Fruit fly (Drosophila melanogaster) whole organism, embryonic: ENCODE results near the gene CG46467.
A peak's percentile ranks its signal among the peaks of the same experiment; 100 is the strongest.

Source experiments
- Adf1 ChIP-seq: fragments of 200-800 bp; sonication (Bioruptor generic); IDR thresholded peaks from 2 replicates; pipeline ENCODE4 v1.3.6; 2022; ENCODE audit warnings: missing biosample characterization, missing genetic modification characterization
- Atf3 ChIP-seq: fragments of 200-800 bp; sonication (Bioruptor generic); optimal IDR thresholded peaks from 3 replicates; lab custom pipeline; 2016; ENCODE audit warnings: missing biosample characterization, missing genetic modification characterization
- CG1024 ChIP-seq: fragments of 200-800 bp; sonication (Bioruptor generic); IDR thresholded peaks from 2 replicates; pipeline ENCODE4 v1.3.6; 2022; ENCODE audit warnings: missing biosample characterization, missing genetic modification characterization
- CG10431 ChIP-seq: fragments of 200-800 bp; sonication (Bioruptor generic); optimal IDR thresholded peaks from 3 replicates; lab custom pipeline; 2018; ENCODE audit warnings: missing biosample characterization, mild to moderate bottlenecking, missing genetic modification characterization
- CG10543 ChIP-seq: fragments of 200-800 bp; sonication (Bioruptor generic); optimal IDR thresholded peaks from 3 replicates; lab custom pipeline; 2017; ENCODE audit warnings: missing biosample characterization, mild to moderate bottlenecking, missing genetic modification characterization, moderate library complexity
- CG11398 ChIP-seq: fragments of 200-800 bp; sonication (Bioruptor generic); optimal IDR thresholded peaks from 2 replicates; lab custom pipeline; 2016; ENCODE audit warnings: missing biosample characterization, missing genetic modification characterization
- CG12104 ChIP-seq: fragments of 200-800 bp; sonication (Bioruptor generic); optimal IDR thresholded peaks from 3 replicates; lab custom pipeline; 2016; ENCODE audit warnings: missing biosample characterization, missing genetic modification characterization
- CG15011 ChIP-seq: fragments of 200-800 bp; sonication (Bioruptor generic); optimal IDR thresholded peaks from 3 replicates; lab custom pipeline; 2018; ENCODE audit warnings: missing biosample characterization, mild to moderate bottlenecking, missing genetic modification characterization
- CG16863 ChIP-seq: fragments of 200-800 bp; sonication (Bioruptor generic); optimal IDR thresholded peaks from 3 replicates; lab custom pipeline; 2016; ENCODE audit warnings: missing biosample characterization, missing genetic modification characterization
- CG17568 ChIP-seq: fragments of 200-800 bp; sonication (Bioruptor generic); optimal IDR thresholded peaks from 2 replicates; lab custom pipeline; 2018; ENCODE audit warnings: missing biosample characterization, mild to moderate bottlenecking, missing genetic modification characterization, moderate library complexity
- CG17912 ChIP-seq: fragments of 200-800 bp; sonication (Bioruptor generic); optimal IDR thresholded peaks from 2 replicates; lab custom pipeline; 2018; ENCODE audit warnings: missing biosample characterization, mild to moderate bottlenecking, missing genetic modification characterization
- CG18262 ChIP-seq: fragments of 200-800 bp; optimal IDR thresholded peaks from 3 replicates; lab custom pipeline; 2019; ENCODE audit warnings: missing biosample characterization, mild to moderate bottlenecking, missing genetic modification characterization, moderate library complexity
- CG1832 ChIP-seq: fragments of 200-800 bp; sonication (Bioruptor generic); optimal IDR thresholded peaks from 2 replicates; lab custom pipeline; 2017; ENCODE audit warnings: missing biosample characterization, mild to moderate bottlenecking, missing genetic modification characterization, inconsistent platforms
- CG2116 ChIP-seq: fragments of 200-800 bp; sonication (Bioruptor generic); optimal IDR thresholded peaks from 3 replicates; lab custom pipeline; 2018; ENCODE audit warnings: missing biosample characterization, mild to moderate bottlenecking, missing genetic modification characterization
- CG2202 ChIP-seq: fragments of 200-800 bp; sonication (Bioruptor generic); optimal IDR thresholded peaks from 2 replicates; lab custom pipeline; 2018; ENCODE audit warnings: missing biosample characterization, mild to moderate bottlenecking, missing genetic modification characterization
- CG30020 ChIP-seq: fragments of 200-800 bp; optimal IDR thresholded peaks from 2 replicates; lab custom pipeline; 2019; ENCODE audit warnings: missing biosample characterization, mild to moderate bottlenecking, missing genetic modification characterization, moderate library complexity
- CG3065 ChIP-seq: fragments of 200-800 bp; sonication (Bioruptor generic); optimal IDR thresholded peaks from 2 replicates; lab custom pipeline; 2016; ENCODE audit warnings: missing biosample characterization, missing genetic modification characterization
- CG3847 ChIP-seq: fragments of 200-800 bp; sonication (Bioruptor generic); IDR thresholded peaks from 2 replicates; pipeline ENCODE4 v1.3.6; 2022; ENCODE audit warnings: missing biosample characterization, missing genetic modification characterization
- CG4730 ChIP-seq: fragments of 200-800 bp; sonication (Bioruptor generic); IDR thresholded peaks from 2 replicates; pipeline ENCODE4 v1.3.6; 2022; ENCODE audit warnings: missing biosample characterization, missing genetic modification characterization
- CG5180 ChIP-seq: fragments of 200-800 bp; sonication (Bioruptor generic); optimal IDR thresholded peaks from 3 replicates; lab custom pipeline; 2017; ENCODE audit warnings: missing biosample characterization, missing genetic modification characterization, mild to moderate bottlenecking, moderate library complexity, missing genetic modification reagents
- CG6791 ChIP-seq: fragments of 200-800 bp; sonication (Bioruptor generic); IDR thresholded peaks from 3 replicates; pipeline ENCODE4 v1.3.6; 2022; ENCODE audit warnings: missing biosample characterization, missing genetic modification characterization; ENCODE audit not compliant: partially characterized antibody
- CG6854 ChIP-seq: fragments of 200-800 bp; sonication (Bioruptor generic); optimal IDR thresholded peaks from 3 replicates; lab custom pipeline; 2017; ENCODE audit warnings: missing biosample characterization, mild to moderate bottlenecking, missing genetic modification characterization
- CG7556 ChIP-seq: fragments of 200-800 bp; sonication (Bioruptor generic); optimal IDR thresholded peaks from 2 replicates; lab custom pipeline; 2017; ENCODE audit warnings: missing biosample characterization, mild to moderate bottlenecking, missing genetic modification characterization
- CG7745 ChIP-seq: fragments of 200-800 bp; sonication (Bioruptor generic); optimal IDR thresholded peaks from 2 replicates; lab custom pipeline; 2018; ENCODE audit warnings: missing biosample characterization, mild to moderate bottlenecking, missing genetic modification characterization, moderate library complexity
- CG7839 ChIP-seq: fragments of 200-800 bp; sonication (Bioruptor generic); optimal IDR thresholded peaks from 3 replicates; lab custom pipeline; 2018; ENCODE audit warnings: missing biosample characterization, mild to moderate bottlenecking, missing genetic modification characterization, moderate library complexity
- CG8281 ChIP-seq: fragments of 200-800 bp; sonication (Bioruptor generic); optimal IDR thresholded peaks from 2 replicates; lab custom pipeline; 2018; ENCODE audit warnings: missing biosample characterization, mild to moderate bottlenecking, missing genetic modification characterization, moderate library complexity
- CG9215 ChIP-seq: fragments of 200-800 bp; sonication (Bioruptor generic); IDR thresholded peaks from 2 replicates; pipeline ENCODE4 v1.3.6; 2022; ENCODE audit warnings: missing biosample characterization, missing genetic modification characterization
- Dip3 ChIP-seq: fragments of 200-800 bp; sonication (Bioruptor generic); optimal IDR thresholded peaks from 3 replicates; lab custom pipeline; 2016; ENCODE audit warnings: missing biosample characterization, missing genetic modification characterization
- HHEX ChIP-seq: fragments of 200-800 bp; sonication (Bioruptor generic); optimal IDR thresholded peaks from 3 replicates; lab custom pipeline; 2017; ENCODE audit warnings: missing biosample characterization, mild to moderate bottlenecking, missing genetic modification characterization, missing genetic modification reagents
- Hmr ChIP-seq: fragments of 200-800 bp; sonication (Bioruptor generic); optimal IDR thresholded peaks from 3 replicates; lab custom pipeline; 2017; ENCODE audit warnings: mild to moderate bottlenecking, missing biosample characterization, missing genetic modification reagents, missing genetic modification characterization
- Hmx ChIP-seq: fragments of 200-800 bp; sonication (Bioruptor generic); optimal IDR thresholded peaks from 2 replicates; lab custom pipeline; 2016; ENCODE audit warnings: missing biosample characterization, missing genetic modification characterization
- Kr ChIP-seq: fragments of 200-800 bp; sonication (Bioruptor generic); optimal IDR thresholded peaks from 2 replicates; lab custom pipeline; 2017; ENCODE audit warnings: missing biosample characterization, mild to moderate bottlenecking, missing genetic modification characterization
- Ssrp ChIP-seq: fragments of 200-800 bp; sonication (Bioruptor generic); optimal IDR thresholded peaks from 2 replicates; lab custom pipeline; 2018; ENCODE audit warnings: missing biosample characterization, mild to moderate bottlenecking, missing genetic modification characterization, moderate library complexity
- bbx ChIP-seq: fragments of 200-800 bp; sonication (Bioruptor generic); IDR thresholded peaks from 2 replicates; pipeline ENCODE4 v1.3.6; 2022; ENCODE audit warnings: missing biosample characterization, missing genetic modification characterization; ENCODE audit not compliant: partially characterized antibody
- chm ChIP-seq: fragments of 200-800 bp; sonication (Bioruptor generic); IDR thresholded peaks from 2 replicates; pipeline ENCODE4 v1.3.6; 2022; ENCODE audit warnings: missing biosample characterization, missing genetic modification characterization
- dm ChIP-seq: fragments of 200-800 bp; sonication (Bioruptor generic); optimal IDR thresholded peaks from 3 replicates; lab custom pipeline; 2016; ENCODE audit warnings: missing biosample characterization, missing genetic modification characterization
- en ChIP-seq: fragments of 200-800 bp; sonication (Bioruptor generic); optimal IDR thresholded peaks from 2 replicates; lab custom pipeline; 2016; ENCODE audit warnings: missing biosample characterization, missing genetic modification characterization
- fu2 ChIP-seq: fragments of 200-800 bp; sonication (Bioruptor generic); optimal IDR thresholded peaks from 2 replicates; lab custom pipeline; 2016; ENCODE audit warnings: missing biosample characterization, missing genetic modification characterization
- lab ChIP-seq: fragments of 200-800 bp; sonication (Bioruptor generic); optimal IDR thresholded peaks from 3 replicates; lab custom pipeline; 2017; ENCODE audit warnings: missing biosample characterization, missing genetic modification characterization, mild to moderate bottlenecking, moderate library complexity, missing genetic modification reagents
- luna ChIP-seq: fragments of 200-800 bp; sonication (Bioruptor generic); optimal IDR thresholded peaks from 2 replicates; lab custom pipeline; 2016; ENCODE audit warnings: missing biosample characterization, missing genetic modification characterization
- pnt ChIP-seq: fragments of 200-800 bp; sonication (Bioruptor generic); optimal IDR thresholded peaks from 3 replicates; lab custom pipeline; 2016; ENCODE audit warnings: missing biosample characterization, missing genetic modification characterization
- prd ChIP-seq, 3 experiments: fragments of >200 bp in 2 of 3; fragments of 200-800 bp in 1 of 3; sonication (Bioruptor generic) in 1 of 3; optimal IDR thresholded peaks in 2 of 3; IDR thresholded peaks in 1 of 3; 2 replicates in 2 of 3; 3 replicates in 1 of 3; pipeline versions ENCODE4 v1.3.6 to Lab custom; 2017 to 2022; ENCODE audit warnings: missing biosample characterization in 1 of 3, missing genetic modification characterization in 1 of 3
- sc ChIP-seq, 3 experiments: fragments of >200 bp in 2 of 3; fragments of 200-800 bp in 1 of 3; sonication (Bioruptor generic) in 1 of 3; optimal IDR thresholded peaks; 2 replicates in 2 of 3; 3 replicates in 1 of 3; lab custom pipeline; 2017; ENCODE audit warnings: mild to moderate bottlenecking in 1 of 3, missing biosample characterization in 1 of 3, missing genetic modification characterization in 1 of 3, missing genetic modification reagents in 1 of 3
- slp2 ChIP-seq: fragments of 200-800 bp; sonication (Bioruptor generic); optimal IDR thresholded peaks from 2 replicates; lab custom pipeline; 2016; ENCODE audit warnings: missing biosample characterization, missing genetic modification characterization
- sna ChIP-seq: fragments of 200-800 bp; sonication (Bioruptor generic); IDR thresholded peaks from 2 replicates; pipeline ENCODE4 v1.3.6; 2022; ENCODE audit warnings: missing biosample characterization, missing genetic modification characterization; ENCODE audit not compliant: partially characterized antibody
- sob ChIP-seq: fragments of 200-800 bp; sonication (Bioruptor generic); IDR thresholded peaks from 2 replicates; pipeline ENCODE4 v1.3.6; 2022; ENCODE audit warnings: missing biosample characterization, missing genetic modification characterization
- toy ChIP-seq: fragments of 200-800 bp; sonication (Bioruptor generic); IDR thresholded peaks from 2 replicates; pipeline ENCODE4 v1.3.6; 2022; ENCODE audit warnings: missing biosample characterization, missing genetic modification characterization
- zen ChIP-seq: fragments of 200-800 bp; sonication (Bioruptor generic); optimal IDR thresholded peaks from 3 replicates; lab custom pipeline; 2018; ENCODE audit warnings: missing biosample characterization, mild to moderate bottlenecking, missing genetic modification characterization, moderate library complexity

Gene CG46467

DNA sequence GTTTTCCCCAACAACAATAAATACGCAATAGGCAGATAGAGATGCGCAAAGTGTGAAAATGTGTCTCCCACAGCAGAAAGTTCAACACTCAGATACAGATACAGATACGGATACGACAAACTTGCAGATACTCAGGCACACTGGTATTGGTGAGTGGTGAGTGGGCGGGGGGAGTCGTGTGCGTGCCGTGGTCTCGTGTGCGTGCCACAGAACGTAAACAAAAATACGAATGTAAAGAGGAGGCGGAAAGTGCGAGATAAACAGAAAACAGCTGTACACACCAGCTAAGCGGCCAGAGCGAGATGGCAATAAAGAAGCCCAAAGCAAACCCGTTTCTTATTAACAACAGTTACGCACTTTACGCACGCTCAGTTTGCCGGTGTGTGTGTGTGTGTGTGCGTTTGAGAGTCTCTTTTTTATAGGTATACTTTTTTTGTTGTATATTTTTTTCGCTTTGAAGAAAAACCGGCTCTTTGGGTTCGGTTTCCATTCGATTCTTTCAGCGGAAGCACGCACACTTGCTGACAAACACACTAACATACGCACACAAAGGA lies 6.9 kb downstream of the CG46467 start (continued):
- no peak for TF ChIP-seq Atf3 (GFP tag; lab: Kevin White, UChicago)
- TF ChIP-seq CG9215, result no peak
- 0 out of 2 replicates have a peak, but pooled peaks have one; percentile 6 for TF ChIP-seq CG3847
- TF ChIP-seq CG2202 (tag; lab: Kevin White, UChicago), result peak; percentile 36
- no peak for TF ChIP-seq CG2116
- TF ChIP-seq Dip3 (GFP tag; lab: Kevin White, UChicago), result no peak
- peak; percentile 85 for TF ChIP-seq lab (GFP tag; lab: Kevin White, UChicago)
- TF ChIP-seq CG30020 (tag; lab: Kevin White, UChicago), result no peak
- TF ChIP-seq CG17912, result peak; percentile 43
- no peak for TF ChIP-seq toy
- no peak for TF ChIP-seq CG12104 (GFP tag; lab: Kevin White, UChicago)
- no peak for TF ChIP-seq dm (GFP tag; lab: Kevin White, UChicago)
- TF ChIP-seq CG10431 (GFP tag; lab: Kevin White, UChicago), result no peak
- TF ChIP-seq CG4730 (GFP tag; lab: Robert Waterston, UW), result no peak
- TF ChIP-seq CG6791 (GFP tag; lab: Robert Waterston, UW), result no peak
- no peak for TF ChIP-seq en
- no peak for TF ChIP-seq luna (GFP tag; lab: Kevin White, UChicago)
- no peak for TF ChIP-seq Hmx
- TF ChIP-seq zen (tag; lab: Kevin White, UChicago), result peak; percentile 3
- no peak for TF ChIP-seq Kr (GFP tag; lab: Kevin White, UChicago)
- TF ChIP-seq CG18262, result no peak
- TF ChIP-seq slp2 (GFP tag; lab: Kevin White, UChicago), result no peak
- no peak for TF ChIP-seq CG3065 (GFP tag; lab: Kevin White, UChicago)
- peak; percentile 84 for TF ChIP-seq Hmr (GFP tag; lab: Kevin White, UChicago)
- TF ChIP-seq Adf1 (GFP tag; lab: Robert Waterston, UW), result peak; percentile 68; the same call in 1 of the 2 replicates
- TF ChIP-seq chm, result peak; percentile 73
- TF ChIP-seq CG5180, result peak; percentile 54
- TF ChIP-seq Ssrp, result no peak
- peak; percentile 73; the same call in 1 of the 2 replicates for TF ChIP-seq sob (GFP tag; lab: Robert Waterston, UW)
- peak; percentile 26 for TF ChIP-seq CG7839 (tag; lab: Kevin White, UChicago)
- peak; percentile 60 for TF ChIP-seq CG15011 (GFP tag; lab: Kevin White, UChicago)
- peak; percentile 38 for TF ChIP-seq CG17568 (GFP tag; lab: Kevin White, UChicago)
- no peak for TF ChIP-seq sc (optimal IDR thresholded peaks at IDR 0.05; lab: Kevin White, UChicago)
- TF ChIP-seq sc (GFP tag; optimal IDR thresholded peaks at IDR 0.05; lab: Kevin White, UChicago), result no peak
- no peak for TF ChIP-seq pnt (GFP tag; lab: Kevin White, UChicago)
- peak; percentile 40 for TF ChIP-seq CG7556 (GFP tag; lab: Kevin White, UChicago)
- TF ChIP-seq sna, result 0 out of 2 replicates have a peak, but pooled peaks have one; percentile 31
- TF ChIP-seq prd (optimal IDR thresholded peaks at IDR 0.05; lab: Kevin White, UChicago), result no peak
- peak; percentile 24; the same call in 2 of the 3 replicates for TF ChIP-seq prd (GFP tag; IDR thresholded peaks at IDR 0.05; lab: Robert Waterston, UW)
- no peak for TF ChIP-seq CG7745 (tag; lab: Kevin White, UChicago)
- TF ChIP-seq HHEX (GFP tag; lab: Kevin White, UChicago), result peak; percentile 59
- peak; percentile 14 for TF ChIP-seq CG16863 (GFP tag; lab: Kevin White, UChicago)
- no peak for TF ChIP-seq fu2
- TF ChIP-seq CG1832 (GFP tag; lab: Kevin White, UChicago), result peak; percentile 59
- TF ChIP-seq CG10543, result peak; percentile 85
- TF ChIP-seq CG8281, result peak; percentile 62
- no peak for TF ChIP-seq CG11398 (GFP tag; lab: Kevin White, UChicago)
- TF ChIP-seq bbx (GFP tag; lab: Robert Waterston, UW), result 0 out of 2 replicates have a peak, but pooled peaks have one; percentile 33
- TF ChIP-seq CG1024 (GFP tag; lab: Robert Waterston, UW), result no peak
- peak; percentile 62 for TF ChIP-seq CG6854 (GFP tag; lab: Kevin White, UChicago)
